Worm (Caenorhabditis elegans) whole organism, midembryonic: ENCODE data around the gene Y26G10.5.

Source experiments
- T22C8.4 ChIP-seq: fragments of 200-800 bp; sonication (Bioruptor generic); IDR thresholded peaks from 2 replicates; pipeline ENCODE4 v1.3.6; 2022; ENCODE audit warnings: missing genetic modification characterization, missing compliant biosample characterization
- cog-1 ChIP-seq: sonication (generic microtip); optimal IDR thresholded peaks from 2 replicates; lab custom pipeline; 2016; ENCODE audit warnings: missing genetic modification characterization, missing compliant biosample characterization
- flt-1 ChIP-seq: fragments of 200-800 bp; sonication (Bioruptor generic); IDR thresholded peaks from 2 replicates; pipeline ENCODE4 v1.3.6; 2022; ENCODE audit warnings: missing genetic modification characterization, missing compliant biosample characterization
- klf-2 ChIP-seq: fragments of 200-800 bp; sonication (Bioruptor generic); conservative IDR thresholded peaks from 2 replicates; pipeline ENCODE4 v1.3.6; 2022; ENCODE audit warnings: missing genetic modification reagents, missing genetic modification characterization, missing compliant biosample characterization
- med-1 ChIP-seq: sonication (generic microtip); optimal IDR thresholded peaks from 2 replicates; lab custom pipeline; 2017; ENCODE audit warnings: missing genetic modification characterization, mild to moderate bottlenecking, missing compliant biosample characterization, antibody characterized with exemption, missing genetic modification reagents; ENCODE audit not compliant: insufficient read depth
- ref-1 ChIP-seq: fragments of 200-800 bp; sonication (Bioruptor generic); conservative IDR thresholded peaks from 2 replicates; pipeline ENCODE4 v1.3.6; 2022; ENCODE audit warnings: missing genetic modification reagents, missing genetic modification characterization, missing compliant biosample characterization
- tab-1 ChIP-seq: fragments of 200-800 bp; sonication (Bioruptor generic); IDR thresholded peaks from 2 replicates; pipeline ENCODE4 v1.3.6; 2022; ENCODE audit warnings: missing genetic modification characterization, missing compliant biosample characterization
- ztf-23 ChIP-seq: fragments of 200-800 bp; sonication (Bioruptor generic); IDR thresholded peaks from 2 replicates; pipeline ENCODE4 v1.3.6; 2022; ENCODE audit warnings: missing genetic modification reagents, missing genetic modification characterization, missing compliant biosample characterization
- ztf-29 ChIP-seq: fragments of 200-800 bp; sonication (Bioruptor generic); IDR thresholded peaks from 2 replicates; pipeline ENCODE4 v1.3.6; 2022; ENCODE audit warnings: missing genetic modification reagents, missing genetic modification characterization, missing compliant biosample characterization

The Y26G10.5 gene

ce11 chrV:17696753-17697152 lies 3.9 kb downstream of the Y26G10.5 start, which contains the start of gene spp-29:
spp-29 (minus strand) TSS chrV:17696853.
- TF ChIP-seq ztf-23 (GFP tag; lab: Robert Waterston, UW) (no peak), ztf-29 (GFP tag; lab: Robert Waterston, UW) (no peak), T22C8.4 (GFP tag; lab: Robert Waterston, UW) (no peak), cog-1 (tag; lab: Kevin White, UChicago) (no peak), ref-1 (no peak), med-1 (no peak), klf-2 (GFP tag; lab: Robert Waterston, UW) (no peak), tab-1 (GFP tag; lab: Robert Waterston, UW) (no peak), flt-1 (GFP tag; lab: Robert Waterston, UW) (no peak)

- TF ChIP-seq flt-1 (GFP tag; lab: Robert Waterston, UW) (no peak), cog-1 (tag; lab: Kevin White, UChicago) (no peak), ztf-23 (GFP tag; lab: Robert Waterston, UW) (no peak), klf-2 (GFP tag; lab: Robert Waterston, UW) (no peak), ztf-29 (GFP tag; lab: Robert Waterston, UW) (no peak), med-1 (no peak), ref-1 (no peak), tab-1 (GFP tag; lab: Robert Waterston, UW) (no peak), T22C8.4 (GFP tag; lab: Robert Waterston, UW) (no peak)
Measured at ce11 chrV:17695802-17696201, 4.8 kb downstream of the Y26G10.5 start, which contains the start of gene Y26G10.1. Y26G10.1 (minus strand) TSS chrV:17695902.

ce11 chrV:17694260-17694659 lies 6.4 kb downstream of the Y26G10.5 start:
- no peak for TF ChIP-seq cog-1 (tag; lab: Kevin White, UChicago)
- no peak for TF ChIP-seq ztf-29 (GFP tag; lab: Robert Waterston, UW)
- no peak for TF ChIP-seq T22C8.4 (GFP tag; lab: Robert Waterston, UW)
- no peak for TF ChIP-seq flt-1 (GFP tag; lab: Robert Waterston, UW)
- TF ChIP-seq tab-1 (GFP tag; lab: Robert Waterston, UW) = no peak
- TF ChIP-seq klf-2 (GFP tag; lab: Robert Waterston, UW) = no peak
- no peak for TF ChIP-seq ztf-23 (GFP tag; lab: Robert Waterston, UW)
- TF ChIP-seq med-1 = no peak
- no peak for TF ChIP-seq ref-1

ce11 chrV:17690922-17691321 lies 9.7 kb downstream of the Y26G10.5 start, which contains the start of gene F59A1.13:
F59A1.13 (minus strand) TSS chrV:17691022.
- TF ChIP-seq ztf-29 (GFP tag; lab: Robert Waterston, UW) = no peak
- no peak for TF ChIP-seq flt-1 (GFP tag; lab: Robert Waterston, UW)
- no peak for TF ChIP-seq cog-1 (tag; lab: Kevin White, UChicago)
- TF ChIP-seq T22C8.4 (GFP tag; lab: Robert Waterston, UW) = no peak
- no peak for TF ChIP-seq med-1
- TF ChIP-seq ztf-23 (GFP tag; lab: Robert Waterston, UW) = no peak
- no peak for TF ChIP-seq ref-1
- TF ChIP-seq klf-2 (GFP tag; lab: Robert Waterston, UW) = no peak
- TF ChIP-seq tab-1 (GFP tag; lab: Robert Waterston, UW) = no peak

ce11 chrV:17686852-17687251 lies 13.8 kb downstream of the Y26G10.5 start, which contains the start of gene F59A1.18:
F59A1.18 (minus strand) TSS chrV:17686952.
- TF ChIP-seq med-1 (no peak), T22C8.4 (GFP tag; lab: Robert Waterston, UW) (no peak), ref-1 (no peak), tab-1 (GFP tag; lab: Robert Waterston, UW) (no peak), cog-1 (tag; lab: Kevin White, UChicago) (no peak)

ce11 chrV:17684857-17685256 lies 15.8 kb downstream of the Y26G10.5 start, which contains the start of the genes F59A1.16 and F59A1.6:
F59A1.16 (minus strand) TSS chrV:17684957.
F59A1.6 (plus strand) TSS chrV:17685141.
- TF ChIP-seq cog-1 (tag; lab: Kevin White, UChicago) (no peak), flt-1 (GFP tag; lab: Robert Waterston, UW) (no peak), tab-1 (GFP tag; lab: Robert Waterston, UW) (no peak), ztf-23 (GFP tag; lab: Robert Waterston, UW) (no peak), ref-1 (no peak), med-1 (no peak), T22C8.4 (GFP tag; lab: Robert Waterston, UW) (no peak)

ce11 chrV:17683763-17684162 lies 16.9 kb downstream of the Y26G10.5 start, which contains the start of gene F59A1.15:
F59A1.15 (minus strand) TSS chrV:17683863.
- TF ChIP-seq ztf-23 (GFP tag; lab: Robert Waterston, UW) (no peak), med-1 (no peak)

ce11 chrV:17683290-17683689 lies 17.3 kb downstream of the Y26G10.5 start:
- TF ChIP-seq med-1 = no peak
- TF ChIP-seq ref-1 = no peak
- no peak for TF ChIP-seq flt-1 (GFP tag; lab: Robert Waterston, UW)
- TF ChIP-seq T22C8.4 (GFP tag; lab: Robert Waterston, UW) = no peak
- no peak for TF ChIP-seq cog-1 (tag; lab: Kevin White, UChicago)
- TF ChIP-seq ztf-29 (GFP tag; lab: Robert Waterston, UW) = no peak
- TF ChIP-seq klf-2 (GFP tag; lab: Robert Waterston, UW) = no peak
- TF ChIP-seq ztf-23 (GFP tag; lab: Robert Waterston, UW) = no peak
- TF ChIP-seq tab-1 (GFP tag; lab: Robert Waterston, UW) = no peak

ce11 chrV:17676553-17676952 lies 24.1 kb downstream of the Y26G10.5 start, which contains the start of gene str-92:
str-92 (minus strand) TSS chrV:17676653.
- no peak for TF ChIP-seq ztf-23 (GFP tag; lab: Robert Waterston, UW)
- no peak for TF ChIP-seq ref-1
- TF ChIP-seq cog-1 (tag; lab: Kevin White, UChicago) = no peak
- TF ChIP-seq flt-1 (GFP tag; lab: Robert Waterston, UW) = no peak
- no peak for TF ChIP-seq tab-1 (GFP tag; lab: Robert Waterston, UW)
- no peak for TF ChIP-seq ztf-29 (GFP tag; lab: Robert Waterston, UW)
- TF ChIP-seq med-1 = no peak
- TF ChIP-seq klf-2 (GFP tag; lab: Robert Waterston, UW) = no peak
- no peak for TF ChIP-seq T22C8.4 (GFP tag; lab: Robert Waterston, UW)

ce11 chrV:17673343-17673742 lies 27.3 kb downstream of the Y26G10.5 start, which contains the start of gene str-93:
str-93 (minus strand) TSS chrV:17673443.
- no peak for TF ChIP-seq ztf-29 (GFP tag; lab: Robert Waterston, UW)
